Worm (Caenorhabditis elegans) whole organism, L2 larva: ENCODE measurements around the gene glna-2.

Experiments used
- R02D3.7 ChIP-seq: fragments of 150-350 bp; optimal IDR thresholded peaks from 2 replicates; lab custom pipeline; 2014; ENCODE audit warnings: missing biosample characterization, missing genetic modification characterization
- ceh-16 ChIP-seq: fragments of 150-350 bp; optimal IDR thresholded peaks from 2 replicates; lab custom pipeline; 2014; ENCODE audit warnings: missing biosample characterization, missing genetic modification characterization
- ceh-82 ChIP-seq: fragments of 150-350 bp; optimal IDR thresholded peaks from 2 replicates; lab custom pipeline; 2014; ENCODE audit warnings: missing biosample characterization, missing genetic modification characterization
- nhr-11 ChIP-seq: fragments of 150-350 bp; optimal IDR thresholded peaks from 2 replicates; lab custom pipeline; 2014; ENCODE audit warnings: missing biosample characterization, missing genetic modification characterization
- nhr-12 ChIP-seq: fragments of 150-350 bp; optimal IDR thresholded peaks from 2 replicates; lab custom pipeline; 2014; ENCODE audit warnings: missing biosample characterization, missing genetic modification characterization
- unc-39 ChIP-seq: fragments of 150-350 bp; optimal IDR thresholded peaks from 2 replicates; lab custom pipeline; 2014; ENCODE audit warnings: missing biosample characterization, missing genetic modification characterization
- unc-55 ChIP-seq: fragments of 150-350 bp; sonication (generic microtip); optimal IDR thresholded peaks from 3 replicates; lab custom pipeline; 2014; ENCODE audit warnings: missing biosample characterization, missing genetic modification reagents, missing genetic modification characterization
- ztf-11 ChIP-seq: sonication (generic microtip); optimal IDR thresholded peaks from 2 replicates; lab custom pipeline; 2017; ENCODE audit warnings: missing biosample characterization, missing genetic modification characterization

- TF ChIP-seq unc-39, result no peak
- TF ChIP-seq nhr-11, result no peak
- TF ChIP-seq ceh-16 (tag; lab: Kevin White, UChicago), result no peak
- TF ChIP-seq unc-55 (GFP tag; lab: Kevin White, UChicago), result no peak
- TF ChIP-seq ceh-82 (tag; lab: Kevin White, UChicago), result no peak
- no peak for TF ChIP-seq R02D3.7 (tag; lab: Kevin White, UChicago)
- TF ChIP-seq ztf-11 (tag; lab: Kevin White, UChicago), result no peak
- no peak for TF ChIP-seq nhr-12 (tag; lab: Kevin White, UChicago)
These were observed 42.9 kb downstream of the glna-2 start for ce11 chrII:8051330-8051729.
